Fruit fly (Drosophila melanogaster) whole organism, embryonic: ENCODE results near the gene CG32192.
A peak's percentile ranks its signal among the peaks of the same experiment; 100 is the strongest.

Source experiments
- Aef1 ChIP-seq: fragments of 200-800 bp; sonication (Bioruptor generic); IDR thresholded peaks from 3 replicates; pipeline ENCODE4 v1.3.6; 2022; ENCODE audit warnings: missing biosample characterization, missing genetic modification characterization
- Asciz ChIP-seq: fragments of 200-800 bp; sonication (Bioruptor generic); optimal IDR thresholded peaks from 2 replicates; lab custom pipeline; 2017; ENCODE audit warnings: missing biosample characterization, mild to moderate bottlenecking, missing genetic modification characterization, missing genetic modification reagents
- Atf3 ChIP-seq: fragments of 200-800 bp; sonication (Bioruptor generic); optimal IDR thresholded peaks from 3 replicates; lab custom pipeline; 2016; ENCODE audit warnings: missing biosample characterization, missing genetic modification characterization
- Blimp-1 ChIP-seq: fragments of 200-800 bp; sonication (Bioruptor generic); optimal IDR thresholded peaks from 3 replicates; lab custom pipeline; 2018; ENCODE audit warnings: missing biosample characterization, missing genetic modification characterization, mild to moderate bottlenecking, moderate library complexity, missing genetic modification reagents
- CG10209 ChIP-seq: fragments of 200-800 bp; sonication (Bioruptor generic); optimal IDR thresholded peaks from 3 replicates; lab custom pipeline; 2017; ENCODE audit warnings: missing biosample characterization, mild to moderate bottlenecking, missing genetic modification characterization, missing genetic modification reagents
- CG10366 ChIP-seq: fragments of 200-800 bp; sonication (Bioruptor generic); IDR thresholded peaks from 2 replicates; pipeline ENCODE4 v1.3.6; 2022; ENCODE audit warnings: missing biosample characterization, missing genetic modification characterization
- CG12071 ChIP-seq: fragments of 200-800 bp; sonication (Bioruptor generic); optimal IDR thresholded peaks from 3 replicates; lab custom pipeline; 2018; ENCODE audit warnings: missing biosample characterization, mild to moderate bottlenecking, missing genetic modification characterization
- CG13424 ChIP-seq: fragments of 200-800 bp; sonication (Bioruptor generic); optimal IDR thresholded peaks from 2 replicates; lab custom pipeline; 2019; ENCODE audit warnings: missing biosample characterization, mild to moderate bottlenecking, missing genetic modification characterization, moderate library complexity
- CG14441 ChIP-seq: fragments of 200-800 bp; sonication (Bioruptor generic); IDR thresholded peaks from 2 replicates; pipeline ENCODE4 v1.3.6; 2022; ENCODE audit warnings: missing biosample characterization, missing genetic modification characterization
- CG15601 ChIP-seq: fragments of 200-800 bp; sonication (Bioruptor generic); optimal IDR thresholded peaks from 3 replicates; lab custom pipeline; 2019; ENCODE audit warnings: missing biosample characterization, mild to moderate bottlenecking, missing genetic modification characterization, moderate library complexity
- CG15696 ChIP-seq: fragments of 200-800 bp; sonication (Bioruptor generic); optimal IDR thresholded peaks from 2 replicates; lab custom pipeline; 2019; ENCODE audit warnings: missing biosample characterization, mild to moderate bottlenecking, missing genetic modification characterization, moderate library complexity
- CG1602 ChIP-seq: fragments of 200-800 bp; sonication (Bioruptor generic); optimal IDR thresholded peaks from 3 replicates; lab custom pipeline; 2016; ENCODE audit warnings: missing biosample characterization, missing genetic modification characterization
- CG1792 ChIP-seq: fragments of 200-800 bp; sonication (Bioruptor generic); optimal IDR thresholded peaks from 2 replicates; lab custom pipeline; 2016; ENCODE audit warnings: missing biosample characterization, missing genetic modification characterization
- CG32767 ChIP-seq: fragments of 200-800 bp; sonication (Bioruptor generic); IDR thresholded peaks from 2 replicates; pipeline ENCODE4 v1.3.6; 2022; ENCODE audit warnings: missing biosample characterization, missing genetic modification characterization
- CG3281 ChIP-seq: fragments of 200-800 bp; sonication (Bioruptor generic); optimal IDR thresholded peaks from 3 replicates; lab custom pipeline; 2017; ENCODE audit warnings: missing biosample characterization, mild to moderate bottlenecking, missing genetic modification characterization
- CG3847 ChIP-seq: fragments of 200-800 bp; sonication (Bioruptor generic); IDR thresholded peaks from 2 replicates; pipeline ENCODE4 v1.3.6; 2022; ENCODE audit warnings: missing biosample characterization, missing genetic modification characterization
- CG5180 ChIP-seq: fragments of 200-800 bp; sonication (Bioruptor generic); optimal IDR thresholded peaks from 3 replicates; lab custom pipeline; 2017; ENCODE audit warnings: missing biosample characterization, missing genetic modification characterization, mild to moderate bottlenecking, moderate library complexity, missing genetic modification reagents
- CG7839 ChIP-seq: fragments of 200-800 bp; sonication (Bioruptor generic); optimal IDR thresholded peaks from 3 replicates; lab custom pipeline; 2018; ENCODE audit warnings: missing biosample characterization, mild to moderate bottlenecking, missing genetic modification characterization, moderate library complexity
- CG8089 ChIP-seq: fragments of 200-800 bp; sonication (Bioruptor generic); optimal IDR thresholded peaks from 3 replicates; lab custom pipeline; 2016; ENCODE audit warnings: missing biosample characterization, missing genetic modification characterization
- CoRest ChIP-seq: fragments of 200-800 bp; sonication (Bioruptor generic); optimal IDR thresholded peaks from 3 replicates; lab custom pipeline; 2018; ENCODE audit warnings: missing biosample characterization, mild to moderate bottlenecking, missing genetic modification characterization, moderate library complexity
- CrebB ChIP-seq: fragments of 200-800 bp; sonication (Bioruptor generic); optimal IDR thresholded peaks from 3 replicates; lab custom pipeline; 2018; ENCODE audit warnings: missing biosample characterization, mild to moderate bottlenecking, missing genetic modification characterization
- Deaf1 ChIP-seq: fragments of 200-800 bp; optimal IDR thresholded peaks from 3 replicates; lab custom pipeline; 2019; ENCODE audit warnings: missing biosample characterization, mild to moderate bottlenecking, missing genetic modification characterization, moderate library complexity
- Dek ChIP-seq: fragments of 200-800 bp; sonication (Bioruptor generic); optimal IDR thresholded peaks from 3 replicates; lab custom pipeline; 2019; ENCODE audit warnings: missing biosample characterization, mild to moderate bottlenecking, missing genetic modification characterization, moderate library complexity
- Dip3 ChIP-seq: fragments of 200-800 bp; sonication (Bioruptor generic); optimal IDR thresholded peaks from 3 replicates; lab custom pipeline; 2016; ENCODE audit warnings: missing biosample characterization, missing genetic modification characterization
- Hmx ChIP-seq: fragments of 200-800 bp; sonication (Bioruptor generic); optimal IDR thresholded peaks from 2 replicates; lab custom pipeline; 2016; ENCODE audit warnings: missing biosample characterization, missing genetic modification characterization
- Hr51 ChIP-seq, 2 experiments: fragments of 200-800 bp; sonication (Bioruptor generic); optimal IDR thresholded peaks; 2 replicates in 1 of 2; 3 replicates in 1 of 2; lab custom pipeline; 2016 to 2018; ENCODE audit warnings: missing biosample characterization in 2 of 2, missing genetic modification characterization in 2 of 2, mild to moderate bottlenecking in 1 of 2, moderate library complexity in 1 of 2
- MTF-1 ChIP-seq: fragments of 200-800 bp; sonication (Bioruptor generic); optimal IDR thresholded peaks from 2 replicates; lab custom pipeline; 2018; ENCODE audit warnings: missing biosample characterization, mild to moderate bottlenecking, missing genetic modification characterization, borderline replicate concordance
- PHDP ChIP-seq: fragments of 200-800 bp; sonication (Bioruptor generic); optimal IDR thresholded peaks from 3 replicates; lab custom pipeline; 2018; ENCODE audit warnings: missing biosample characterization, mild to moderate bottlenecking, missing genetic modification characterization, moderate library complexity
- Ravus ChIP-seq: fragments of 200-800 bp; sonication (Bioruptor generic); IDR thresholded peaks from 2 replicates; pipeline ENCODE4 v1.3.6; 2022; ENCODE audit warnings: missing biosample characterization, missing genetic modification characterization
- Vsx1 ChIP-seq: fragments of 200-800 bp; sonication (Bioruptor generic); optimal IDR thresholded peaks from 2 replicates; lab custom pipeline; 2017; ENCODE audit warnings: missing biosample characterization, mild to moderate bottlenecking, missing genetic modification characterization, missing genetic modification reagents
- ara ChIP-seq: fragments of 200-800 bp; sonication (Bioruptor generic); IDR thresholded peaks from 2 replicates; pipeline ENCODE4 v1.3.6; 2022; ENCODE audit warnings: missing biosample characterization, missing genetic modification characterization
- ase ChIP-seq: fragments of 200-800 bp; sonication (Bioruptor generic); IDR thresholded peaks from 3 replicates; pipeline ENCODE4 v1.3.6; 2022; ENCODE audit warnings: missing biosample characterization, missing genetic modification characterization
- cg ChIP-seq: fragments of 200-800 bp; sonication (Bioruptor generic); optimal IDR thresholded peaks from 3 replicates; lab custom pipeline; 2019; ENCODE audit warnings: missing biosample characterization, mild to moderate bottlenecking, missing genetic modification characterization, moderate library complexity
- dpn ChIP-seq, 2 experiments: fragments of 200-800 bp; sonication (Bioruptor generic); optimal IDR thresholded peaks; 3 replicates each; lab custom pipeline; 2016; ENCODE audit warnings: missing biosample characterization in 2 of 2, missing genetic modification characterization in 2 of 2
- ems ChIP-seq: fragments of 200-800 bp; sonication (Bioruptor generic); optimal IDR thresholded peaks from 3 replicates; lab custom pipeline; 2016; ENCODE audit warnings: missing biosample characterization, missing genetic modification characterization
- gcm ChIP-seq: fragments of 200-800 bp; sonication (Bioruptor generic); optimal IDR thresholded peaks from 2 replicates; lab custom pipeline; 2019; ENCODE audit warnings: missing biosample characterization, mild to moderate bottlenecking, missing genetic modification characterization, moderate library complexity
- gro ChIP-seq: fragments of 200-800 bp; sonication (Bioruptor generic); optimal IDR thresholded peaks from 2 replicates; lab custom pipeline; 2016; ENCODE audit warnings: missing biosample characterization, missing genetic modification characterization
- lov ChIP-seq, 2 experiments: fragments of 200-800 bp in 1 of 2; fragments of >200 bp in 1 of 2; sonication (Bioruptor generic) in 1 of 2; IDR thresholded peaks in 1 of 2; optimal IDR thresholded peaks in 1 of 2; 2 replicates in 1 of 2; 3 replicates in 1 of 2; pipeline versions ENCODE4 v1.3.6 to Lab custom; 2017 to 2022; ENCODE audit warnings: missing biosample characterization in 1 of 2, missing genetic modification characterization in 1 of 2
- nom ChIP-seq: fragments of 200-800 bp; sonication (Bioruptor generic); optimal IDR thresholded peaks from 2 replicates; lab custom pipeline; 2017; ENCODE audit warnings: missing biosample characterization, missing genetic modification characterization, mild to moderate bottlenecking, moderate library complexity, missing genetic modification reagents
- pnt ChIP-seq: fragments of 200-800 bp; sonication (Bioruptor generic); optimal IDR thresholded peaks from 3 replicates; lab custom pipeline; 2016; ENCODE audit warnings: missing biosample characterization, missing genetic modification characterization
- pum ChIP-seq: fragments of 200-800 bp; sonication (Bioruptor generic); optimal IDR thresholded peaks from 2 replicates; lab custom pipeline; 2016; ENCODE audit warnings: missing biosample characterization, missing genetic modification characterization
- ranshi ChIP-seq: fragments of 200-800 bp; sonication (Bioruptor generic); IDR thresholded peaks from 2 replicates; pipeline ENCODE4 v1.3.6; 2022; ENCODE audit warnings: missing biosample characterization, missing genetic modification characterization
- rib ChIP-seq: fragments of 200-800 bp; sonication (Bioruptor generic); IDR thresholded peaks from 2 replicates; pipeline ENCODE4 v1.3.6; 2022; ENCODE audit warnings: missing biosample characterization, missing genetic modification characterization
- sens-2 ChIP-seq: fragments of 200-800 bp; sonication (Bioruptor generic); IDR thresholded peaks from 2 replicates; pipeline ENCODE4 v1.3.6; 2022; ENCODE audit warnings: missing biosample characterization, missing genetic modification characterization
- tna ChIP-seq: fragments of 200-800 bp; sonication (Bioruptor generic); IDR thresholded peaks from 2 replicates; pipeline ENCODE4 v1.3.6; 2022; ENCODE audit warnings: missing biosample characterization, missing genetic modification characterization; ENCODE audit not compliant: partially characterized antibody
- vvl ChIP-seq: fragments of 200-800 bp; sonication (Bioruptor generic); IDR thresholded peaks from 2 replicates; pipeline ENCODE4 v1.3.6; 2022; ENCODE audit warnings: missing biosample characterization, missing genetic modification characterization
- zfh1 ChIP-seq: fragments of 200-800 bp; sonication (Bioruptor generic); IDR thresholded peaks from 3 replicates; pipeline ENCODE4 v1.3.6; 2022; ENCODE audit warnings: missing biosample characterization, missing genetic modification characterization
- zfh2 ChIP-seq: fragments of 200-800 bp; sonication (Bioruptor generic); optimal IDR thresholded peaks from 2 replicates; lab custom pipeline; 2016; ENCODE audit warnings: missing biosample characterization, missing genetic modification characterization

The CG32192 gene

DNA sequence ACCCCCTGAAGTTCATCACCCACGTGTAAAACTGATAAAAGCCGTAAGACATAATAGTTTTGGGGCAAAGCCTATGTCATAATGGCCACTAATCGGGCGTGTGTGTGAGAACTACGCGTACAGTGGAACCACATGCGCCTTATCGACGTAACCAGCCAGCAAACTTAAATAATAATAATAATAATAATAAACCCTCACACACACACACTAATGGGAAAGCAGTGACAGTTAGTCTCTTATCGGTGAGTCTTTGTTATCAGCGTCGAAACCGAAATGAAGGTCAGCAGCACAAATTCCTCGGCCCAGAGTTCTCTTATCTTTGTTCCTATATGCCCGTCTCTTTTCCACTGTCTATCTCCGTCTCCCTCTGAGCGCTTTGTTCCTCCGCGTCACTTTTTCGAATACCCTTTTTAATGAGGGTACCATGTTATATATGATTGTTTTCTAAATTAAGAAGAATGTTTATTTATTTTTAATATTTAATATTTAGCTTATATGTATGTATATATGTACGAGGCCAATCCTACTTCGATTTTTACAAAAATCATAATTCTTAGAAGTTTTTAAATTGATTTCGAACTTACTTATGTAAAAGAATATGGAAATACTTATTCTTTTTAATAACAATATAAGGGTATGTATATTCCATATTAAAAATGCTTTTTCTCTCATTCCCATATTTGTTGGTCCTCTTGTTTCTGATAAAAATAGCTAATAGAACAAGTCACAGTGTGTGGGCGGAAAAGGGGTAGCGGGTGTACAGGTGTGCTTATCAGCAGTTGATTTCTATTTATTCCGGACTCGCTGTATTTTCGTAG lies 36.9 kb upstream of the CG32192 start (continued):
- TF ChIP-seq CG5180 (GFP tag; lab: Kevin White, UChicago) (no peak), CG14441 (GFP tag; lab: Robert Waterston, UW) (peak; percentile 36; the same call in 1 of the 2 replicates), CrebB (tag; lab: Kevin White, UChicago) (peak; percentile 29), CG12071 (peak; percentile 37), pum (GFP tag; lab: Kevin White, UChicago) (no peak), CG3281 (GFP tag; lab: Kevin White, UChicago) (peak; percentile 61), CG32767 (GFP tag; lab: Robert Waterston, UW) (no peak), Blimp-1 (GFP tag; lab: Kevin White, UChicago) (peak; percentile 66), CG15601 (tag; lab: Kevin White, UChicago) (peak; percentile 70), Dip3 (GFP tag; lab: Kevin White, UChicago) (no peak), MTF-1 (GFP tag; lab: Kevin White, UChicago) (no peak), CG7839 (tag; lab: Kevin White, UChicago) (peak; percentile 86), rib (GFP tag; lab: Robert Waterston, UW) (peak; percentile 72), zfh1 (GFP tag; lab: Robert Waterston, UW) (no peak), nom (no peak), Aef1 (GFP tag; lab: Robert Waterston, UW) (no peak; the same call in 2 of the 3 replicates), cg (peak; percentile 55), tna (GFP tag; lab: Robert Waterston, UW) (no peak), gro (GFP tag; lab: Kevin White, UChicago) (no peak), CG10366 (GFP tag; lab: Robert Waterston, UW) (no peak), pnt (GFP tag; lab: Kevin White, UChicago) (no peak), Deaf1 (tag; lab: Kevin White, UChicago) (peak; percentile 70), CoRest (tag; lab: Kevin White, UChicago) (peak; percentile 87), Hmx (no peak), sens-2 (no peak), ara (GFP tag; lab: Robert Waterston, UW) (peak; percentile 46; the same call in 1 of the 2 replicates), Atf3 (GFP tag; lab: Kevin White, UChicago) (no peak), CG1602 (GFP tag; lab: Kevin White, UChicago) (peak; percentile 20), ranshi (GFP tag; lab: Robert Waterston, UW) (peak; percentile 32; the same call in 1 of the 2 replicates), Ravus (no peak), Vsx1 (peak; percentile 55), dpn (GFP tag; optimal IDR thresholded peaks at IDR 0.05; lab: Kevin White, UChicago) (peak in 1 of 2 experiments; percentile 20), gcm (GFP tag; lab: Kevin White, UChicago) (peak; percentile 78), ems (no peak), PHDP (tag; lab: Kevin White, UChicago) (peak; percentile 82), Asciz (no peak), CG3847 (GFP tag; lab: Robert Waterston, UW) (0 out of 2 replicates have a peak, but pooled peaks have one; percentile 42), CG15696 (tag; lab: Kevin White, UChicago) (peak; percentile 45), CG10209 (peak; percentile 46), CG1792 (GFP tag; lab: Kevin White, UChicago) (no peak), ase (GFP tag; lab: Robert Waterston, UW) (no peak), zfh2 (GFP tag; lab: Kevin White, UChicago) (no peak), CG8089 (GFP tag; lab: Kevin White, UChicago) (no peak), CG13424 (tag; lab: Kevin White, UChicago) (peak; percentile 76), lov (optimal IDR thresholded peaks at IDR 0.05; lab: Kevin White, UChicago) (no peak), lov (GFP tag; IDR thresholded peaks at IDR 0.05; lab: Robert Waterston, UW) (no peak), Hr51 (GFP tag; optimal IDR thresholded peaks at IDR 0.05; lab: Kevin White, UChicago) (peak in 1 of 2 experiments; percentile 71), Dek (tag; lab: Kevin White, UChicago) (peak; percentile 77), vvl (GFP tag; lab: Robert Waterston, UW) (no peak)
